Worm (Caenorhabditis elegans) whole organism, L4/young adult: ENCODE data around the gene F56F11.1.

Experiments
- W03F9.2 ChIP-seq: fragments of 150-350 bp; optimal IDR thresholded peaks from 2 replicates; lab custom pipeline; 2014; ENCODE audit warnings: missing biosample characterization, missing genetic modification characterization
- dao-5 ChIP-seq: sonication (generic microtip); optimal IDR thresholded peaks from 2 replicates; lab custom pipeline; 2016; ENCODE audit warnings: missing genotype, missing genetic modification characterization, moderate library complexity, missing compliant biosample characterization
- him-1 ChIP-seq: sonication (generic microtip); optimal IDR thresholded peaks from 2 replicates; lab custom pipeline; 2016; ENCODE audit warnings: missing genotype, missing genetic modification reagents, missing genetic modification characterization, missing compliant biosample characterization

F56F11.1 gene

DNA sequence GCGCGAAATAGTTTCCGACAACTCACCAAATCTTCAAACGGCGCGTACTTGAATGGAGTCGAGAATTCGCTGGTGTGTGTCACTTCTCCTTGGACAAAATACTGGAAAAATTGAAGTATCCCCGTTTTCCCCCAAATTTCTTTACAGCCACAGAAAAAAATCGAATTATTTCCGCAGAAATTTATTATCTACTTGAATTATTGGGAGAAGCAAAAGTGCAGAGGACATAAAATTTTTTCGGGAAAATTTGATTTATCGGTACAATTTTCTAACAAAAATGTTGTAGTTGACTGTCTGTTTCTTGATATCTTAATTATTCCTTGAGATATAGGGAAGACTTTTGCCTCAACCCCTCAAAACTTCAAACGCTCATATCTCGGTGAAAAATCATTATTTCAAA lies 31.5 kb downstream of the F56F11.1 start, which contains the start of gene R10F2.4:
Gene R10F2.4, minus strand, starts transcription at position 101 of the 400 bp plus-strand sequence.
- no peak for TF ChIP-seq dao-5 (tag; lab: Kevin White, UChicago)
- TF ChIP-seq W03F9.2, result no peak
- TF ChIP-seq him-1 (tag; lab: Kevin White, UChicago), result no peak

DNA sequence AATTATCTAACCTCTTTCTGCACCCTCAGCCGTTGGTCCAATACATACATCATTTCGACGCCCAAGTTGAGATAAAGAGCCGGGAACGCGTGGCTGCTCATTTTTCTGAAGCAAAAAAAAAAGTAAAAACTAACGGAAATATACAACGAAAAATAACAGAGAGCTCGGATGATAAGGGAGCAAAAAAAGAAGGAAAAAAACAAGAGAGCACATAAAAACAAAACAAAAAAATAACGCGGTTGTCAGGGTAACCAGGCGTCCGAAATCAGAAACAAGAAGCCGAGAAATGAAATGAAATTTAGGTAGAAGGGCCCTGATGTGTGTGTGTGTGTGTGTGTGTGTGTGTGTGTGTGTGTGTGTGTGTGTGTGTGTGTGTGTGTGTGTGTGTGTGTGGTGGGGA lies 33.1 kb downstream of the F56F11.1 start, which contains the start of gene R10F2.5:
Gene R10F2.5, minus strand, starts transcription at position 101 of the 400 bp plus-strand sequence.
- TF ChIP-seq him-1 (tag; lab: Kevin White, UChicago) (no peak), dao-5 (tag; lab: Kevin White, UChicago) (no peak), W03F9.2 (no peak)

DNA sequence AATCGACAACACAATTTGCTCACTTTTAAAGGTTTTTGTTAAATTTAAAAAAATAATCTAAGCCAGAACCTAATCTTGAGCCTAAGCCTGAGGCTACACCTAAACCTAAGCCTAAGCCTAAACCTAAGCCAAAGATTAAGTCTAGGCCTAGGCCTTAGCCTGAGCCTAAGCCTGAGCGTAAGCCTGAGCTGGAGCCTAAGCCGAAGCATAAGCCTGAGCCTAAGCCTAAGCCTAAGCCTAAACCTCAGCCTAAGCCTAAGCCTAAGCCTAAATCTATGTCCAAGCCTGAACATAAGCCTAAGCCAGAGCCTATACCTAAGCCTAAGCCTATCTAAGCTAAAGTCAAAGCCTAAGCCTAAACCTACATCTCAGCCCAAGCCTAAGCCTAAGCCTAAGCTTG lies 46.2 kb downstream of the F56F11.1 start:
- TF ChIP-seq W03F9.2, result no peak
- no peak for TF ChIP-seq him-1 (tag; lab: Kevin White, UChicago)
- TF ChIP-seq dao-5 (tag; lab: Kevin White, UChicago), result no peak

DNA sequence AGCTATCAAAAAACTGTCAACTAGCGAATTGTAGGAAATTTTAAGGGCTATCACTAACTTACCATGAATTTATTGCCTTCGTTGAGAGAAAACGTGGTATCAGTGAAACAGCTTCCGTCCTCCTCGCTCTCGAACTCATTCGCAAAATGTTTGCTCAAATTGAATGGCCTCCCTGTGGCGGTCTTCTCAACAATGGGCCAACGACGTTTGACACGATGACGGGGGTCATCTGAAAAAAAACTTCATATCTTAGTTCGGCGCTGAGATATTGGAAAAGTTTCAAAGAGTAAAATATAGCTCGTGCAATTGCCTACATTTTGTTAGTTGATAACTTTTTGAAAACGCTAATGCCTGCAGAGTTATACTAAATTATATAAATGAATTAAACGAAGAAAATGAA lies 50.0 kb downstream of the F56F11.1 start:
- TF ChIP-seq him-1 (tag; lab: Kevin White, UChicago), result no peak
- no peak for TF ChIP-seq dao-5 (tag; lab: Kevin White, UChicago)
- TF ChIP-seq W03F9.2, result no peak
